Worm (Caenorhabditis elegans): Measurements from ENCODE around the gene R07B7.6.

R07B7.6 gene

ce11 chrV:12026878-12027477 lies 47.8 kb downstream of the R07B7.6 start (continued):
- TF ChIP-seq efl-3 (GFP tag; optimal IDR thresholded peaks at IDR 0.05), result no peak
- TF ChIP-seq fkh-10 (GFP tag; optimal IDR thresholded peaks at IDR 0.05), result peak; percentile 93

DNA sequence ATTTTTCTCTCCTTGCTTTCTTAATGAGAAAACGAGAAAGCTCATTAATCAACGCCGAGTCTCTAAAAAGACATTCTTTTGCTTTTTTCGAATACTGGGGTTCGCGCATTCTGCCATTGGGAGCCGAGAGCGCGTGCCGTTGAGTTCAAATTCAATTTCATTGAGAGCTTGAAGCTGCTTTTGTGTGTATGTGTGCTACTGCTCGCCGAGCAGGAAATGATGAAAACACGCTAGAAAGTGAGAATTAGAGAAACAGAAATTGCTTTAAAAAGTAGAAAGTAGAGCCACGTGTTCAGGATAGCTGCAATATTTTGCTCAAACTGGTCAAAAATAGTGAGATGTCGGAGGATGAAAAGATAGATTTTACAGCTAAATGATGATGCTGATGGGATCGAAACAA lies 49.1 kb downstream of the R07B7.6 start:
- TF ChIP-seq sptf-1 (tag; optimal IDR thresholded peaks at IDR 0.05) (no peak), tbx-2 (tag; optimal IDR thresholded peaks at IDR 0.05) (no peak), fkh-8 (tag; optimal IDR thresholded peaks at IDR 0.05) (peak; percentile 64), mep-1 (tag; optimal IDR thresholded peaks at IDR 0.05) (peak; percentile 45), efl-1 (optimal IDR thresholded peaks at IDR 0.05) (no peak), efl-1 (GFP tag; optimal IDR thresholded peaks at IDR 0.05 in 1 of 2) (peak in 1 of 2 experiments; percentile 77), snu-23 (GFP tag; optimal IDR thresholded peaks at IDR 0.05) (peak; percentile 1), lin-35 (GFP tag; optimal IDR thresholded peaks at IDR 0.05) (no peak), C16A3.4 (tag; optimal IDR thresholded peaks at IDR 0.05) (no peak), mdl-1 (tag; optimal IDR thresholded peaks at IDR 0.05) (no peak), dpl-1 (GFP tag; optimal IDR thresholded peaks at IDR 0.05) (peak in 1 of 3 experiments; percentile 6), lir-3 (tag; optimal IDR thresholded peaks at IDR 0.05; ENCODE audit: poor library complexity) (no peak), lsy-2 (tag; optimal IDR thresholded peaks at IDR 0.05) (peak in 1 of 2 experiments; percentile 33), aly-2 (tag; optimal IDR thresholded peaks at IDR 0.05) (no peak), zip-4 (GFP tag; optimal IDR thresholded peaks at IDR 0.05) (no peak), fkh-10 (GFP tag; optimal IDR thresholded peaks at IDR 0.05) (peak; percentile 85), lin-39 (tag; optimal IDR thresholded peaks at IDR 0.05) (no peak), skn-1 (tag; optimal IDR thresholded peaks at IDR 0.05) (peak; percentile 2), ceh-82 (tag; optimal IDR thresholded peaks at IDR 0.05) (peak in 1 of 3 experiments; percentile 36), ets-5 (GFP tag; IDR thresholded peaks at IDR 0.05) (no peak), Y116A8C.19 (tag; optimal IDR thresholded peaks at IDR 0.05; ENCODE audit: borderline replicate concordance) (no peak), fkh-4 (tag; optimal IDR thresholded peaks at IDR 0.05; ENCODE audit: borderline replicate concordance) (no peak), lin-14 (GFP tag; optimal IDR thresholded peaks at IDR 0.05) (peak; percentile 87), hpl-2 (GFP tag; optimal IDR thresholded peaks at IDR 0.05) (no peak), unc-86 (tag; optimal IDR thresholded peaks at IDR 0.05) (no peak), nhr-12 (tag; optimal IDR thresholded peaks at IDR 0.05) (no peak), pax-3 (tag; optimal IDR thresholded peaks at IDR 0.05) (peak; percentile 15), rnt-1 (tag; optimal IDR thresholded peaks at IDR 0.05) (peak; percentile 15), aha-1 (tag; optimal IDR thresholded peaks at IDR 0.05) (no peak), nhr-76 (tag; optimal IDR thresholded peaks at IDR 0.05) (no peak), alr-1 (tag; optimal IDR thresholded peaks at IDR 0.05; ENCODE audit: borderline replicate concordance) (no peak), egl-13 (tag; optimal IDR thresholded peaks at IDR 0.05) (peak; percentile 10), nhr-71 (tag; optimal IDR thresholded peaks at IDR 0.05) (peak; percentile 46), pag-3 (tag; optimal IDR thresholded peaks at IDR 0.05; ENCODE audit: borderline replicate concordance, insufficient read depth) (no peak), swsn-7 (tag; optimal IDR thresholded peaks at IDR 0.05) (peak; percentile 10), ceh-8 (GFP tag; optimal IDR thresholded peaks at IDR 0.05) (no peak)

DNA sequence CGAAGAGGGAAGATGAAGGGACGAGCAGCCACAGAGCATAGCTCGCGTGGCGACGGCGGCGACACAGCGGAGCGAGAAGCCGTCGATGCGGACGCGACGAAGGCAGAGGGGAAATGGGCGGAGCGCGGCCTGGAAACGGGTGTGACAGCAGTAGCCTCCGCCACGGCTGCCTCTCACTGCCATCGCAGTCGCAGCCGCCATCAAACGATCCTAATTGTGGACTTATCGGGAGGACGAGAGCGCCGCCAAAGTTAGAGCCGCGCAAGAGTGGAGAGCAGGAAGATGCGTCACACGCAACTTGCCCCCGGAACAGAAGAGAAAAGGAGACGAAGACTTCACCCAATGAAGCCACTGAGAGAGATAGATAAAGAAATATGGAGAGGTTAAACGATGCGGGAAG lies 50.5 kb downstream of the R07B7.6 start:
- TF ChIP-seq hpl-2 (GFP tag; optimal IDR thresholded peaks at IDR 0.05), result no peak
- TF ChIP-seq ama-1 (optimal IDR thresholded peaks at IDR 0.05), result no peak
- no peak for TF ChIP-seq mab-9 (GFP tag; IDR thresholded peaks at IDR 0.05)
- peak; percentile 53 for TF ChIP-seq tbx-2 (tag; optimal IDR thresholded peaks at IDR 0.05)
- TF ChIP-seq efl-1 (optimal IDR thresholded peaks at IDR 0.05), result no peak
- no peak for TF ChIP-seq efl-1 (GFP tag; optimal IDR thresholded peaks at IDR 0.05 in 1 of 2)
- TF ChIP-seq nhr-47 (tag; optimal IDR thresholded peaks at IDR 0.05), result peak; percentile 51
- no peak for TF ChIP-seq sox-4 (tag; optimal IDR thresholded peaks at IDR 0.05)
- TF ChIP-seq hlh-4 (tag; optimal IDR thresholded peaks at IDR 0.05), result no peak
- no peak; the same call in 1 of the 2 replicates for TF ChIP-seq isw-1 (GFP tag; IDR thresholded peaks at IDR 0.05)
- no peak for TF ChIP-seq fkh-4 (tag; optimal IDR thresholded peaks at IDR 0.05; ENCODE audit: borderline replicate concordance)
- TF ChIP-seq xbp-1 (tag; optimal IDR thresholded peaks at IDR 0.05), result peak; percentile 17
- TF ChIP-seq tlp-1 (tag; optimal IDR thresholded peaks at IDR 0.05), result no peak
- TF ChIP-seq hlh-17 (GFP tag; optimal IDR thresholded peaks at IDR 0.05; ENCODE audit: borderline replicate concordance), result no peak
- TF ChIP-seq lin-35 (GFP tag; optimal IDR thresholded peaks at IDR 0.05), result peak in 1 of 2 experiments; percentile 8
- TF ChIP-seq C04F5.9 (tag; optimal IDR thresholded peaks at IDR 0.05), result no peak
- TF ChIP-seq lin-39 (tag; optimal IDR thresholded peaks at IDR 0.05), result no peak
- peak; percentile 9 for TF ChIP-seq ztf-4 (tag; optimal IDR thresholded peaks at IDR 0.05)
- TF ChIP-seq sptf-1 (tag; optimal IDR thresholded peaks at IDR 0.05), result no peak
- TF ChIP-seq nhr-76 (tag; optimal IDR thresholded peaks at IDR 0.05), result no peak
- TF ChIP-seq blmp-1 (tag; optimal IDR thresholded peaks at IDR 0.05), result no peak
